Fruit fly (Drosophila melanogaster): Measurements from ENCODE around the gene PpD3.

dm6 chr3R:9743217-9743616, 4.5 kb upstream of the PpD3 start, which contains the start of gene CG31415:
- TF ChIP-seq CG8478 (optimal IDR thresholded peaks at IDR 0.05) (no peak), CTCF (optimal IDR thresholded peaks at IDR 0.05) (no peak)

All from S2 (cell line).